ENCODE assay signal across 2 fruit fly cellular contexts in genomic region chr3R:24025715-24026467, dm6.
A peak's percentile ranks its signal among the peaks of the same experiment; 100 is the strongest.
TF ChIP-seq lines count a peak whose summit lies in the region.

No protein-coding gene starts in this region.

TF ChIP-seq in whole organism, embryonic, 481 proteins besides CTCF, POLR2A, EP300 and RAD21 (continued from another document and continues in another):
- TF ChIP-seq CG9876 (GFP tag; optimal IDR thresholded peaks at IDR 0.05; lab: Kevin White, UChicago) (no peak), dati (GFP tag; IDR thresholded peaks at IDR 0.05; lab: Robert Waterston, UW) (no peak), CG17568 (GFP tag; optimal IDR thresholded peaks at IDR 0.05; lab: Kevin White, UChicago) (no peak), rib (GFP tag; IDR thresholded peaks at IDR 0.05; lab: Robert Waterston, UW) (no peak), gro (GFP tag; optimal IDR thresholded peaks at IDR 0.05; lab: Kevin White, UChicago) (no peak), pho (GFP tag; optimal IDR thresholded peaks at IDR 0.05; lab: Kevin White, UChicago) (no peak), Hr3 (GFP tag; optimal IDR thresholded peaks at IDR 0.05; lab: Kevin White, UChicago) (peak; percentile 3), BEAF-32 (GFP tag; optimal IDR thresholded peaks at IDR 0.05; lab: Kevin White, UChicago) (no peak), Jarid2 (GFP tag; optimal IDR thresholded peaks at IDR 0.05; lab: Kevin White, UChicago) (no peak), CG17186 (GFP tag; optimal IDR thresholded peaks at IDR 0.05; lab: Kevin White, UChicago) (no peak), CG8359 (GFP tag; optimal IDR thresholded peaks at IDR 0.05; lab: Kevin White, UChicago; ENCODE audit: borderline replicate concordance) (no peak), CG16863 (GFP tag; optimal IDR thresholded peaks at IDR 0.05; lab: Kevin White, UChicago) (peak; percentile 44), bigmax (GFP tag; optimal IDR thresholded peaks at IDR 0.05; lab: Kevin White, UChicago) (no peak), gcm2 (GFP tag; optimal IDR thresholded peaks at IDR 0.05; lab: Kevin White, UChicago) (no peak), CG2120 (GFP tag; optimal IDR thresholded peaks at IDR 0.05; lab: Kevin White, UChicago) (peak; percentile 38), Pdp1 (GFP tag; optimal IDR thresholded peaks at IDR 0.05; lab: Kevin White, UChicago) (peak in 1 of 2 experiments; percentile 51), Awh (GFP tag; IDR thresholded peaks at IDR 0.05; lab: Robert Waterston, UW) (peak; percentile 41; the same call in 1 of the 2 replicates), caup (GFP tag; optimal IDR thresholded peaks at IDR 0.05; lab: Kevin White, UChicago; ENCODE audit: severe bottlenecking) (no peak), Poxn (GFP tag; IDR thresholded peaks at IDR 0.05; lab: Robert Waterston, UW) (no peak), prd (optimal IDR thresholded peaks at IDR 0.05; lab: Kevin White, UChicago) (no peak), prd (GFP tag; IDR thresholded peaks at IDR 0.05; lab: Robert Waterston, UW) (peak; percentile 49; the same call in 2 of the 3 replicates), nerfin-2 (GFP tag; IDR thresholded peaks at IDR 0.05; lab: Robert Waterston, UW; ENCODE audit: partially characterized antibody) (no peak), jigr1 (GFP tag; IDR thresholded peaks at IDR 0.05; lab: Robert Waterston, UW) (no peak), Atf-2 (GFP tag; optimal IDR thresholded peaks at IDR 0.05; lab: Kevin White, UChicago) (no peak), unpg (GFP tag; optimal IDR thresholded peaks at IDR 0.05; lab: Kevin White, UChicago) (peak; percentile 5), CG9797 (GFP tag; optimal IDR thresholded peaks at IDR 0.05; lab: Kevin White, UChicago) (no peak), vvl (GFP tag; IDR thresholded peaks at IDR 0.05; lab: Robert Waterston, UW) (peak; percentile 58), gem (tag; optimal IDR thresholded peaks at IDR 0.05; lab: Kevin White, UChicago) (peak; percentile 58), chif (GFP tag; optimal IDR thresholded peaks at IDR 0.05; lab: Kevin White, UChicago) (peak in 1 of 2 experiments; percentile 51), Bgb (GFP tag; IDR thresholded peaks at IDR 0.05; lab: Robert Waterston, UW; ENCODE audit: partially characterized antibody) (no peak), Xbp1 (GFP tag; optimal IDR thresholded peaks at IDR 0.05; lab: Kevin White, UChicago) (peak; percentile 49), CG31441 (GFP tag; IDR thresholded peaks at IDR 0.05; lab: Robert Waterston, UW) (peak; percentile 51), bbx (GFP tag; IDR thresholded peaks at IDR 0.05; lab: Robert Waterston, UW; ENCODE audit: partially characterized antibody) (no peak), Bdp1 (GFP tag; optimal IDR thresholded peaks at IDR 0.05; lab: Kevin White, UChicago) (no peak), ATbp (GFP tag; optimal IDR thresholded peaks at IDR 0.05; lab: Kevin White, UChicago) (peak; percentile 7), CG13894 (tag; optimal IDR thresholded peaks at IDR 0.05; lab: Kevin White, UChicago) (no peak), Oli (tag; optimal IDR thresholded peaks at IDR 0.05; lab: Kevin White, UChicago) (peak; percentile 40), Xrp1 (GFP tag; IDR thresholded peaks at IDR 0.05; lab: Robert Waterston, UW) (peak; percentile 55; the same call in 1 of the 2 replicates), zfh2 (GFP tag; optimal IDR thresholded peaks at IDR 0.05; lab: Kevin White, UChicago) (no peak), Chrac-16 (GFP tag; optimal IDR thresholded peaks at IDR 0.05; lab: Kevin White, UChicago) (peak; percentile 18), hkb (optimal IDR thresholded peaks at IDR 0.05; lab: Kevin White, UChicago) (no peak), hkb (GFP tag; IDR thresholded peaks at IDR 0.05; lab: Robert Waterston, UW) (peak; percentile 42; the same call in 1 of the 2 replicates), CG13424 (tag; optimal IDR thresholded peaks at IDR 0.05; lab: Kevin White, UChicago) (peak; percentile 43), CG17359 (tag; optimal IDR thresholded peaks at IDR 0.05; lab: Kevin White, UChicago) (peak; percentile 27), CG2678 (tag; optimal IDR thresholded peaks at IDR 0.05; lab: Kevin White, UChicago) (peak; percentile 62), lab (GFP tag; optimal IDR thresholded peaks at IDR 0.05; lab: Kevin White, UChicago) (no peak), Ptx1 (GFP tag; IDR thresholded peaks at IDR 0.05; lab: Robert Waterston, UW) (peak; percentile 46), fd102C (GFP tag; optimal IDR thresholded peaks at IDR 0.05; lab: Kevin White, UChicago) (no peak), pzg (GFP tag; optimal IDR thresholded peaks at IDR 0.05; lab: Kevin White, UChicago) (no peak), CG17829 (tag; optimal IDR thresholded peaks at IDR 0.05; lab: Kevin White, UChicago) (peak; percentile 13), tgo (GFP tag; IDR thresholded peaks at IDR 0.05; lab: Robert Waterston, UW) (peak; percentile 54), ato (GFP tag; IDR thresholded peaks at IDR 0.05; lab: Robert Waterston, UW; ENCODE audit: partially characterized antibody) (no peak), CG14441 (GFP tag; IDR thresholded peaks at IDR 0.05; lab: Robert Waterston, UW) (peak; percentile 32; the same call in 1 of the 2 replicates), Dad (GFP tag; optimal IDR thresholded peaks at IDR 0.05; lab: Kevin White, UChicago) (no peak), CG2712 (tag; optimal IDR thresholded peaks at IDR 0.05; lab: Kevin White, UChicago) (peak; percentile 65), sens (GFP tag; lab: Kevin White, UChicago) (peak; percentile 83), sug (tag; optimal IDR thresholded peaks at IDR 0.05; lab: Kevin White, UChicago) (no peak), TFAM (GFP tag; optimal IDR thresholded peaks at IDR 0.05; lab: Kevin White, UChicago) (no peak), CG13287 (GFP tag; IDR thresholded peaks at IDR 0.05; lab: Robert Waterston, UW; ENCODE audit: partially characterized antibody) (no peak), CG17361 (GFP tag; IDR thresholded peaks at IDR 0.05; lab: Robert Waterston, UW) (peak; percentile 49; the same call in 2 of the 3 replicates), CG8924 (tag; optimal IDR thresholded peaks at IDR 0.05; lab: Kevin White, UChicago) (peak; percentile 47), dysf (GFP tag; IDR thresholded peaks at IDR 0.05; lab: Robert Waterston, UW) (peak; percentile 59; the same call in 2 of the 3 replicates), Drgx (GFP tag; IDR thresholded peaks at IDR 0.05; lab: Robert Waterston, UW) (0 out of 2 replicates have a peak, but pooled peaks have one; percentile 31), CG12071 (GFP tag; optimal IDR thresholded peaks at IDR 0.05; lab: Kevin White, UChicago) (no peak), pita (GFP tag; optimal IDR thresholded peaks at IDR 0.05; lab: Kevin White, UChicago) (no peak)

TF ChIP-seq in whole organism, prepupa, 60 proteins besides CTCF, POLR2A, EP300 and RAD21 (continued from another document):
- TF ChIP-seq fd85E (GFP tag; optimal IDR thresholded peaks at IDR 0.05; lab: Kevin White, UChicago) (no peak), OdsH (GFP tag; optimal IDR thresholded peaks at IDR 0.05; lab: Kevin White, UChicago) (peak; percentile 27), Hr39 (GFP tag; optimal IDR thresholded peaks at IDR 0.05; lab: Kevin White, UChicago) (peak; percentile 53), CG7368 (GFP tag; optimal IDR thresholded peaks at IDR 0.05; lab: Kevin White, UChicago) (no peak), CG6808 (GFP tag; optimal IDR thresholded peaks at IDR 0.05; lab: Kevin White, UChicago) (no peak), topi (GFP tag; optimal IDR thresholded peaks at IDR 0.05; lab: Kevin White, UChicago) (peak; percentile 11), Smox (GFP tag; optimal IDR thresholded peaks at IDR 0.05; lab: Kevin White, UChicago) (peak; percentile 26), dsx (GFP tag; optimal IDR thresholded peaks at IDR 0.05; lab: Kevin White, UChicago; ENCODE audit: poor library complexity, severe bottlenecking) (no peak), cyc (GFP tag; optimal IDR thresholded peaks at IDR 0.05; lab: Kevin White, UChicago) (peak; percentile 33), dac (GFP tag; optimal IDR thresholded peaks at IDR 0.05; lab: Kevin White, UChicago) (no peak)
